Fruit fly (Drosophila melanogaster): ENCODE data around the gene Sfp33A3.
A peak's percentile ranks its signal among the peaks of the same experiment; 100 is the strongest.

Gene Sfp33A3

DNA sequence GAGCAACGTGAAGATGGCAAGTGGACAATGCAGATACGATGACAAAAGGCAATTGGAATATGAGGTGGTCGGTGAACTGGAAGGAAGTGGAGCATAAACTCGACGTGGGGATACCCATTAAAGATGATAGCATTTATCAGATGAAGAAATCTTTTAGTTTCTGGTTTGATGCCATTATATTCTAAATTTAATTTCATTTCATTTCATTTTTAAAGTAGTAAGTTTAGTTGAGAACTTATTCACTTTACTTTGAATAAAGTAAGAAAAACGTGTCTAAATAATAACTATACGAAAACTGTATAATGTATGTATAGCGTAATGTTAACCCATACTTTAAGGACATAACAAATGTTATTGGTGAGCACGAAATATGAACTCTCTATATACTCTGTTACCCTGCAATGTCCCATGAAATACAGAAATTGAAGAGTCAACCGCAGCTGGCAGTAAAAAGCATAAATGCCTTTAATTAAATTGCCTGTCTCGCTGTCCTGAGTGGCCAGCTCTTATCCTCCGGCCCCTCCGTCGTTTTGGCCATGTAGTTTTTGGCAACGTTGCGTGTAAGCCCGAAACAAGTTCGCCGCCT, 31.2 kb downstream of the Sfp33A3 start:
- TF ChIP-seq Eip75B (GFP tag; optimal IDR thresholded peaks at IDR 0.05) (peak; percentile 43), Hr39 (GFP tag; optimal IDR thresholded peaks at IDR 0.05) (peak; percentile 51), net (GFP tag; optimal IDR thresholded peaks at IDR 0.05) (no peak), CG6854 (GFP tag; optimal IDR thresholded peaks at IDR 0.05) (no peak), CG8119 (GFP tag; IDR thresholded peaks at IDR 0.05) (no peak), CG11294 (GFP tag; IDR thresholded peaks at IDR 0.05) (no peak), CG4318 (GFP tag; optimal IDR thresholded peaks at IDR 0.05) (no peak), OdsH (GFP tag; optimal IDR thresholded peaks at IDR 0.05) (peak; percentile 49), lz (GFP tag; optimal IDR thresholded peaks at IDR 0.05) (peak; percentile 66), CG6808 (GFP tag; optimal IDR thresholded peaks at IDR 0.05) (peak; percentile 41), fd59A (GFP tag; optimal IDR thresholded peaks at IDR 0.05) (peak; percentile 9), CG31627 (GFP tag; optimal IDR thresholded peaks at IDR 0.05) (peak; percentile 50), dac (GFP tag; optimal IDR thresholded peaks at IDR 0.05) (no peak), CG1621 (tag; optimal IDR thresholded peaks at IDR 0.05) (no peak), CG7368 (GFP tag; optimal IDR thresholded peaks at IDR 0.05) (no peak), CG3919 (GFP tag; optimal IDR thresholded peaks at IDR 0.05) (peak; percentile 59), ss (GFP tag; optimal IDR thresholded peaks at IDR 0.05) (peak in 1 of 2 experiments; percentile 56), acj6 (GFP tag; optimal IDR thresholded peaks at IDR 0.05) (peak; percentile 41), CG9139 (GFP tag; optimal IDR thresholded peaks at IDR 0.05) (no peak), dsx (GFP tag; optimal IDR thresholded peaks at IDR 0.05; ENCODE audit: poor library complexity, severe bottlenecking) (peak; percentile 28), Eip78C (GFP tag) (peak; percentile 93), Sox14 (GFP tag; optimal IDR thresholded peaks at IDR 0.05) (peak; percentile 45), CG6163 (GFP tag; IDR thresholded peaks at IDR 0.05) (no peak), CG10669 (GFP tag; optimal IDR thresholded peaks at IDR 0.05) (peak; percentile 39), spab (GFP tag; optimal IDR thresholded peaks at IDR 0.05) (peak; percentile 41), topi (GFP tag; optimal IDR thresholded peaks at IDR 0.05) (peak; percentile 74), fkh (GFP tag; optimal IDR thresholded peaks at IDR 0.05) (no peak), CG6792 (GFP tag; optimal IDR thresholded peaks at IDR 0.05) (peak; percentile 61), CG8632 (GFP tag; optimal IDR thresholded peaks at IDR 0.05) (peak; percentile 49), Hr38 (GFP tag; optimal IDR thresholded peaks at IDR 0.05) (no peak), CG3032 (tag; optimal IDR thresholded peaks at IDR 0.05) (peak; percentile 23), Gug (GFP tag; IDR thresholded peaks at IDR 0.05) (no peak), vri (GFP tag; optimal IDR thresholded peaks at IDR 0.05) (no peak), Sox102F (GFP tag; optimal IDR thresholded peaks at IDR 0.05) (peak; percentile 68), eg (GFP tag; IDR thresholded peaks at IDR 0.05) (no peak), CG8319 (GFP tag; optimal IDR thresholded peaks at IDR 0.05) (peak; percentile 25), achi (GFP tag; optimal IDR thresholded peaks at IDR 0.05) (peak; percentile 52), salr (GFP tag; optimal IDR thresholded peaks at IDR 0.05) (peak in 1 of 2 experiments; percentile 5), Lpt (GFP tag; optimal IDR thresholded peaks at IDR 0.05) (no peak), Sox15 (GFP tag; optimal IDR thresholded peaks at IDR 0.05) (peak; percentile 24), pdm3 (GFP tag; optimal IDR thresholded peaks at IDR 0.05) (peak; percentile 56), Ets21C (GFP tag; optimal IDR thresholded peaks at IDR 0.05) (peak; percentile 25), CG15336 (GFP tag; IDR thresholded peaks at IDR 0.05) (no peak), CG11902 (GFP tag; optimal IDR thresholded peaks at IDR 0.05) (peak; percentile 59), Eip93F (GFP tag; optimal IDR thresholded peaks at IDR 0.05) (no peak), CG6276 (GFP tag; optimal IDR thresholded peaks at IDR 0.05) (no peak), Met (GFP tag; optimal IDR thresholded peaks at IDR 0.05) (peak; percentile 64), fd85E (GFP tag; optimal IDR thresholded peaks at IDR 0.05) (no peak), CG16779 (tag; optimal IDR thresholded peaks at IDR 0.05) (no peak), Smox (GFP tag; optimal IDR thresholded peaks at IDR 0.05) (peak; percentile 66), CG10631 (GFP tag; optimal IDR thresholded peaks at IDR 0.05) (peak; percentile 32), Ets96B (tag; optimal IDR thresholded peaks at IDR 0.05) (peak; percentile 57)

Measured in whole organism, prepupa.